Worm (Caenorhabditis elegans) whole organism, L3 larva: ENCODE data around the gene M01D1.12.
"Not testable (repeated sequence)": the region's sequence is repeated elsewhere in the genome, so short reads cannot be mapped to it uniquely, and the experiment has no call there.

Experiments
- R02D3.7 ChIP-seq: fragments of 150-350 bp; optimal IDR thresholded peaks from 2 replicates; lab custom pipeline; 2014; ENCODE audit warnings: missing biosample characterization, missing genetic modification characterization
- ama-1 ChIP-seq: fragments of 150-350 bp; optimal IDR thresholded peaks from 2 replicates; lab custom pipeline; 2018
- nhr-28 ChIP-seq: fragments of 150-350 bp; optimal IDR thresholded peaks from 2 replicates; lab custom pipeline; 2014; ENCODE audit warnings: missing biosample characterization, missing genetic modification characterization
- pha-4 ChIP-seq: fragments of 150-350 bp; optimal IDR thresholded peaks from 2 replicates; lab custom pipeline; 2014; ENCODE audit warnings: missing biosample characterization, missing genetic modification reagents, missing genetic modification characterization
- unc-62 ChIP-seq: fragments of 150-350 bp; sonication (generic microtip); optimal IDR thresholded peaks from 4 replicates; lab custom pipeline; 2014; ENCODE audit warnings: missing biosample characterization, missing genetic modification reagents, missing genetic modification characterization

DNA sequence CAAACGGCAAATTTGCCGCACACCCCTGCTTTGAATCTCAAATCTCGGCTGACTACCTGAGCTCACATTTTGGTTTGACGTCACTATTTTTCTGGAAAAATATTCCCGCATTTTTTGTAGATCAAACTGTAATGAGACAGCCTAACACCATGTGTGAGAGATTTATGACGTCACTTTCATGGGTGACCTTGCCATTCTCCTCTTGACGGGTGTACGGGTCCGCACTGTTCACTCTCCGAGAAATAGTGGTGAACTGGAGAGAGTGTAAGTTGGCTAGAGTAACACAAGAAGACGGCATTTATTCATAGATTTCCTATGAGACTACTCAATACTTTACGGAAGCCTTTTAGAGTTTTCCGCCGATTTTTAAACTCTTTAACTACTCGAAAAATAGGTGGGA is 41.1 kb upstream of the M01D1.12 start, which contains the start of gene fbxc-40:
- TF ChIP-seq pha-4 (tag; lab: Kevin White, UChicago); R02D3.7 (tag; lab: Kevin White, UChicago); nhr-28; unc-62 (GFP tag; lab: Kevin White, UChicago); ama-1: not testable (repeated sequence)
